Worm (Caenorhabditis elegans) whole organism, L4 larva: ENCODE results near the gene rpl-21.

Source experiments
- F10B5.3 ChIP-seq: sonication (generic microtip); optimal IDR thresholded peaks from 2 replicates; lab custom pipeline; 2016; ENCODE audit warnings: mild to moderate bottlenecking, missing genetic modification characterization, missing compliant biosample characterization
- F37D6.2 ChIP-seq: sonication (generic microtip); optimal IDR thresholded peaks from 2 replicates; lab custom pipeline; 2016; ENCODE audit warnings: mild to moderate bottlenecking, missing genetic modification characterization, missing compliant biosample characterization
- R02D3.7 ChIP-seq: fragments of 150-350 bp; sonication (generic microtip); optimal IDR thresholded peaks from 3 replicates; lab custom pipeline; 2014; ENCODE audit warnings: missing biosample characterization, missing genetic modification characterization
- Y48G9A.11 ChIP-seq: fragments of 200-800 bp; sonication (Bioruptor generic); IDR thresholded peaks from 2 replicates; pipeline ENCODE4 v1.3.6; 2022; ENCODE audit warnings: missing genetic modification reagents, missing genetic modification characterization, missing compliant biosample characterization
- Y75B8A.6 ChIP-seq: fragments of 200-800 bp; sonication (Bioruptor generic); IDR thresholded peaks from 2 replicates; pipeline ENCODE4 v1.3.6; 2022; ENCODE audit warnings: missing genetic modification reagents, missing genetic modification characterization, missing compliant biosample characterization
- ZK337.2 ChIP-seq: fragments of 200-800 bp; sonication (Bioruptor generic); IDR thresholded peaks from 2 replicates; pipeline ENCODE4 v1.3.6; 2022; ENCODE audit warnings: missing genetic modification reagents, missing genetic modification characterization, missing compliant biosample characterization
- arid-1 ChIP-seq: fragments of 200-800 bp; sonication (Bioruptor generic); conservative IDR thresholded peaks from 2 replicates; pipeline ENCODE4 v1.3.6; 2022; ENCODE audit warnings: missing genetic modification reagents, missing genetic modification characterization, missing compliant biosample characterization
- attf-4 ChIP-seq: sonication (generic microtip); optimal IDR thresholded peaks from 3 replicates; lab custom pipeline; 2017; ENCODE audit warnings: missing biosample characterization, missing genetic modification characterization
- ceh-20 ChIP-seq: fragments of 200-800 bp; sonication (Bioruptor generic); IDR thresholded peaks from 2 replicates; pipeline ENCODE4 v1.3.6; 2022; ENCODE audit warnings: missing genetic modification reagents, missing genetic modification characterization, missing compliant biosample characterization
- ceh-28 ChIP-seq: fragments of 150-350 bp; optimal IDR thresholded peaks from 2 replicates; lab custom pipeline; 2014; ENCODE audit warnings: missing biosample characterization, missing genetic modification reagents, missing genetic modification characterization
- ceh-32 ChIP-seq: sonication (generic microtip); optimal IDR thresholded peaks from 2 replicates; lab custom pipeline; 2016; ENCODE audit warnings: mild to moderate bottlenecking, missing genetic modification characterization, missing compliant biosample characterization; ENCODE audit not compliant: poor library complexity
- ceh-44 ChIP-seq: fragments of 200-800 bp; sonication (Bioruptor generic); IDR thresholded peaks from 2 replicates; pipeline ENCODE4 v1.3.6; 2022; ENCODE audit warnings: missing genetic modification reagents, missing genetic modification characterization, missing compliant biosample characterization
- ceh-62 ChIP-seq: sonication (generic microtip); optimal IDR thresholded peaks from 2 replicates; lab custom pipeline; 2017; ENCODE audit warnings: missing biosample characterization, missing genetic modification characterization
- ceh-82 ChIP-seq: sonication (generic microtip); optimal IDR thresholded peaks from 2 replicates; lab custom pipeline; 2017; ENCODE audit warnings: missing biosample characterization, missing genetic modification characterization
- cey-2 ChIP-seq: sonication (generic microtip); optimal IDR thresholded peaks from 3 replicates; lab custom pipeline; 2017; ENCODE audit warnings: missing genetic modification characterization, mild to moderate bottlenecking, missing compliant biosample characterization, antibody characterized with exemption, borderline replicate concordance; ENCODE audit not compliant: insufficient read depth
- daf-12 ChIP-seq: fragments of 150-350 bp; optimal IDR thresholded peaks from 2 replicates; lab custom pipeline; 2014; ENCODE audit warnings: missing biosample characterization, missing genetic modification reagents, missing genetic modification characterization
- daf-19 ChIP-seq: fragments of 200-800 bp; sonication (Bioruptor generic); conservative IDR thresholded peaks from 2 replicates; pipeline ENCODE4 v1.3.6; 2022; ENCODE audit warnings: missing genetic modification characterization, missing compliant biosample characterization
- daf-8 ChIP-seq: fragments of 200-800 bp; sonication (Bioruptor generic); IDR thresholded peaks from 2 replicates; pipeline ENCODE4 v1.3.6; 2022; ENCODE audit warnings: missing genetic modification characterization, missing compliant biosample characterization
- dmd-6 ChIP-seq: fragments of 200-800 bp; sonication (Bioruptor generic); IDR thresholded peaks from 2 replicates; pipeline ENCODE4 v1.3.6; 2022; ENCODE audit warnings: missing genetic modification reagents, missing genetic modification characterization, missing compliant biosample characterization
- dpl-1 ChIP-seq: fragments of 150-350 bp; optimal IDR thresholded peaks from 2 replicates; lab custom pipeline; 2014; ENCODE audit warnings: missing biosample characterization, missing genetic modification reagents, missing genetic modification characterization
- duxl-1 ChIP-seq: sonication (generic microtip); optimal IDR thresholded peaks from 2 replicates; lab custom pipeline; 2016; ENCODE audit warnings: mild to moderate bottlenecking, missing genetic modification characterization, moderate library complexity, missing compliant biosample characterization; ENCODE audit not compliant: poor library complexity
- lin-1 ChIP-seq: fragments of 200-800 bp; sonication (Bioruptor generic); IDR thresholded peaks from 2 replicates; pipeline ENCODE4 v1.3.6; 2022; ENCODE audit warnings: missing genetic modification reagents, missing genetic modification characterization, missing compliant biosample characterization
- lin-13 ChIP-seq: fragments of 150-350 bp; optimal IDR thresholded peaks from 2 replicates; lab custom pipeline; 2014; ENCODE audit warnings: missing biosample characterization, missing genetic modification reagents, missing genetic modification characterization
- lin-29 ChIP-seq: fragments of 200-800 bp; sonication (Bioruptor generic); IDR thresholded peaks from 2 replicates; pipeline ENCODE4 v1.3.6; 2022; ENCODE audit warnings: missing genetic modification reagents, missing genetic modification characterization, missing compliant biosample characterization
- lsy-2 ChIP-seq, 2 experiments: fragments of 150-350 bp in 1 of 2; sonication (generic microtip) in 1 of 2; optimal IDR thresholded peaks; 2 replicates each; lab custom pipeline; 2014 to 2017; ENCODE audit warnings: missing biosample characterization in 2 of 2, missing genetic modification characterization in 2 of 2
- madf-5 ChIP-seq, 2 experiments: fragments of 200-800 bp; sonication (Bioruptor generic); IDR thresholded peaks; 2 replicates each; pipeline ENCODE4 v1.3.6; 2022; ENCODE audit warnings: missing compliant biosample characterization in 2 of 2, missing genetic modification characterization in 2 of 2
- mdl-1 ChIP-seq, 2 experiments: fragments of 150-350 bp in 1 of 2; sonication (generic microtip) in 1 of 2; optimal IDR thresholded peaks; 2 replicates each; lab custom pipeline; 2014 to 2017; ENCODE audit warnings: missing biosample characterization in 2 of 2, missing genetic modification characterization in 2 of 2
- mep-1 ChIP-seq: fragments of 150-350 bp; sonication (generic microtip); optimal IDR thresholded peaks from 3 replicates; lab custom pipeline; 2014; ENCODE audit warnings: missing biosample characterization, missing genetic modification characterization
- nhr-111 ChIP-seq: fragments of 200-800 bp; sonication (Bioruptor generic); optimal IDR thresholded peaks from 2 replicates; lab custom pipeline; 2018; ENCODE audit warnings: mild to moderate bottlenecking, missing genetic modification characterization, missing compliant biosample characterization
- nhr-42 ChIP-seq: fragments of 200-800 bp; sonication (Bioruptor generic); IDR thresholded peaks from 2 replicates; pipeline ENCODE4 v1.3.6; 2022; ENCODE audit warnings: missing genetic modification characterization, missing compliant biosample characterization
- nhr-48 ChIP-seq: sonication (generic microtip); optimal IDR thresholded peaks from 2 replicates; lab custom pipeline; 2016; ENCODE audit warnings: mild to moderate bottlenecking, missing genetic modification characterization, missing compliant biosample characterization
- nhr-76 ChIP-seq: fragments of 150-350 bp; optimal IDR thresholded peaks from 2 replicates; lab custom pipeline; 2014; ENCODE audit warnings: missing biosample characterization, missing genetic modification characterization
- nhr-77 ChIP-seq: fragments of 150-350 bp; optimal IDR thresholded peaks from 2 replicates; lab custom pipeline; 2014; ENCODE audit warnings: missing biosample characterization, missing genetic modification characterization
- php-3 ChIP-seq: fragments of 200-800 bp; sonication (Bioruptor generic); IDR thresholded peaks from 2 replicates; pipeline ENCODE4 v1.3.6; 2022; ENCODE audit warnings: missing genetic modification reagents, missing genetic modification characterization, missing compliant biosample characterization
- saeg-2 ChIP-seq: fragments of 200-800 bp; sonication (Bioruptor generic); IDR thresholded peaks from 2 replicates; pipeline ENCODE4 v1.3.6; 2022; ENCODE audit warnings: missing genetic modification reagents, missing genetic modification characterization, missing compliant biosample characterization
- sdz-12 ChIP-seq: fragments of 200-800 bp; sonication (Bioruptor generic); optimal IDR thresholded peaks from 2 replicates; lab custom pipeline; 2018; ENCODE audit warnings: mild to moderate bottlenecking, missing genetic modification characterization, missing compliant biosample characterization
- snpc-1.2 ChIP-seq: fragments of 200-800 bp; sonication (Bioruptor generic); IDR thresholded peaks from 2 replicates; pipeline ENCODE4 v1.3.6; 2022; ENCODE audit warnings: missing genetic modification reagents, missing genetic modification characterization, missing compliant biosample characterization
- spr-1 ChIP-seq: sonication (generic microtip); optimal IDR thresholded peaks from 2 replicates; lab custom pipeline; 2016; ENCODE audit warnings: mild to moderate bottlenecking, missing genetic modification characterization, missing compliant biosample characterization
- spr-3 ChIP-seq: fragments of 200-800 bp; sonication (Bioruptor generic); optimal IDR thresholded peaks from 2 replicates; lab custom pipeline; 2018; ENCODE audit warnings: mild to moderate bottlenecking, missing genetic modification characterization, missing compliant biosample characterization
- tag-97 ChIP-seq: fragments of 200-800 bp; sonication (Bioruptor generic); IDR thresholded peaks from 2 replicates; pipeline ENCODE4 v1.3.6; 2022; ENCODE audit warnings: missing genetic modification characterization, missing compliant biosample characterization
- tra-1 ChIP-seq: fragments of 200-800 bp; sonication (Bioruptor generic); IDR thresholded peaks from 2 replicates; pipeline ENCODE4 v1.3.6; 2022; ENCODE audit warnings: missing genetic modification reagents, missing genetic modification characterization, missing compliant biosample characterization
- unc-130 ChIP-seq: sonication (generic microtip); optimal IDR thresholded peaks from 2 replicates; lab custom pipeline; 2016; ENCODE audit warnings: missing genetic modification reagents, missing genetic modification characterization, missing compliant biosample characterization
- unc-62 ChIP-seq, 3 experiments: fragments of 150-350 bp in 1 of 3; sonication (generic microtip); optimal IDR thresholded peaks in 2 of 3; peaks in 1 of 3; 1 replicate in 1 of 3; 2 replicates in 2 of 3; lab custom pipeline; 2014 to 2017; ENCODE audit warnings: missing biosample characterization in 3 of 3, missing genetic modification characterization in 3 of 3, missing genetic modification reagents in 3 of 3, missing genotype in 1 of 3
- vab-7 ChIP-seq: fragments of 200-800 bp; sonication (Bioruptor generic); IDR thresholded peaks from 2 replicates; pipeline ENCODE4 v1.3.6; 2022; ENCODE audit warnings: missing genetic modification reagents, missing genetic modification characterization, missing compliant biosample characterization
- zag-1 ChIP-seq: fragments of 150-350 bp; optimal IDR thresholded peaks from 2 replicates; lab custom pipeline; 2014; ENCODE audit warnings: missing biosample characterization, missing genetic modification characterization
- zfp-2 ChIP-seq: sonication (generic microtip); optimal IDR thresholded peaks from 2 replicates; lab custom pipeline; 2016; ENCODE audit warnings: mild to moderate bottlenecking, missing genetic modification characterization, missing compliant biosample characterization
- zfp-3 ChIP-seq: fragments of 200-800 bp; sonication (Bioruptor generic); conservative IDR thresholded peaks from 2 replicates; pipeline ENCODE4 v1.3.6; 2022; ENCODE audit warnings: missing genetic modification reagents, missing genetic modification characterization, missing compliant biosample characterization
- zip-11 ChIP-seq: fragments of 200-800 bp; sonication (Bioruptor generic); IDR thresholded peaks from 2 replicates; pipeline ENCODE4 v1.3.6; 2022; ENCODE audit warnings: missing genetic modification characterization, missing compliant biosample characterization
- zip-2 ChIP-seq: fragments of 150-350 bp; optimal IDR thresholded peaks from 2 replicates; lab custom pipeline; 2014; ENCODE audit warnings: missing biosample characterization, missing genetic modification characterization
- ztf-7 ChIP-seq: fragments of 150-350 bp; optimal IDR thresholded peaks from 2 replicates; lab custom pipeline; 2014; ENCODE audit warnings: missing biosample characterization, missing genetic modification characterization

The rpl-21 gene

DNA sequence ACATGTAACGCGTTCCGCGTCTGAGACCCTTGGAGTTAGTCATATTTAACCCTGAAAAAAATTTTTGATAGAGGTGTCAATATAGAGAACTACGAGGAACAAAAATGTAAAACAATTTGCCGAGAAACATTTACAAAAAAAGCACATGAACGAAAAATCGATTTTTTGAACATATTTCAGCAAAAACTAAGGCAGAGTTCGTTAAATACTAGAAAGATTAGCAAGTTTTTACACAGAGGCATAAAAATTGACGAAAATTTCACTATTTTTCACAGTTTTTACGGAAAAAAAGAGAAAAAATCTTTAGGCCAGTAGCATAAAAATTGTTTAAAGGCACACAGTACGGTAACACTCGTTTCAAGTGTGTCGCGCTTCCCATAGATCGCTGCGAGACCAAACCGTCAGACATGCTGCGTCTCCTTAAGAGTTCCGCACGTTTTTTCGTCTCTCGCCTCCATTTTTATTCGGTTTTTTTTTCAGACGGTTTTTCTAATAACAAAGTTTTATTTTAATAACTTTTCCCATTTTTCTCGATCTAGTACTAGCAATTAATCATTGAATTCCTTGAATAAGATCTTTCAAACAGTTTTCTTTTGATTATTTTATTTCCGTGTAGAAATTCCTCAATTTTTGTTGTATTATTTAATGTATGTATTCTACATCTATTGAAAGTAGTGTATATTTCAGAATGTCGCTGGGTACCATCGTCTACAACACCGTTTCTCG lies at the start of gene rpl-21, which contains the start of gene C14B9.10 (continued):
- peak; percentile 24 for TF ChIP-seq ztf-7
- TF ChIP-seq unc-130 (GFP tag; lab: Kevin White, UChicago) = peak; percentile 84
- peak; percentile 95 to 99 for TF ChIP-seq lsy-2 (tag; optimal IDR thresholded peaks at IDR 0.05; lab: Kevin White, UChicago)
- no peak for TF ChIP-seq cey-2
- no peak for TF ChIP-seq php-3
- TF ChIP-seq unc-62 (GFP tag; optimal IDR thresholded peaks at IDR 0.05 in 1 of 2; lab: Kevin White, UChicago) = peak in 1 of 2 experiments; percentile 1
- no peak for TF ChIP-seq unc-62 (tag; optimal IDR thresholded peaks at IDR 0.05; lab: Kevin White, UChicago)
- TF ChIP-seq zfp-2 = peak; percentile 18
- no peak for TF ChIP-seq zfp-3 (GFP tag; lab: Robert Waterston, UW)
- no peak for TF ChIP-seq ZK337.2
- peak; percentile 83 for TF ChIP-seq mep-1 (tag; lab: Kevin White, UChicago)
- peak; percentile 78 for TF ChIP-seq dpl-1 (GFP tag; lab: Kevin White, UChicago)
- TF ChIP-seq Y48G9A.11 (GFP tag; lab: Robert Waterston, UW) = peak; percentile 61; the same call in 1 of the 2 replicates
- no peak for TF ChIP-seq tra-1
- TF ChIP-seq nhr-77 (tag; lab: Kevin White, UChicago) = peak; percentile 38
- no peak for TF ChIP-seq madf-5 (GFP tag; IDR thresholded peaks at IDR 0.05; lab: Robert Waterston, UW)
- no peak for TF ChIP-seq R02D3.7
- TF ChIP-seq ceh-20 (GFP tag; lab: Robert Waterston, UW) = no peak
- no peak for TF ChIP-seq saeg-2 (GFP tag; lab: Robert Waterston, UW)
- no peak for TF ChIP-seq F37D6.2 (tag; lab: Kevin White, UChicago)
- TF ChIP-seq ceh-32 (tag; lab: Kevin White, UChicago) = no peak
- TF ChIP-seq sdz-12 = no peak
- peak; percentile 87 for TF ChIP-seq arid-1
- TF ChIP-seq lin-13 (GFP tag; lab: Kevin White, UChicago) = peak; percentile 46
- TF ChIP-seq zip-2 (tag; lab: Kevin White, UChicago) = no peak
- no peak for TF ChIP-seq daf-19 (GFP tag; lab: Robert Waterston, UW)
- TF ChIP-seq mdl-1 (tag; optimal IDR thresholded peaks at IDR 0.05; lab: Kevin White, UChicago) = peak in 1 of 2 experiments; percentile 45
- TF ChIP-seq F10B5.3 = no peak
- TF ChIP-seq daf-8 (GFP tag; lab: Robert Waterston, UW) = no peak
- TF ChIP-seq spr-3 = no peak
- no peak for TF ChIP-seq ceh-28 (tag; lab: Kevin White, UChicago)
- peak; percentile 57; the same call in 1 of the 2 replicates for TF ChIP-seq snpc-1.2
- TF ChIP-seq nhr-48 = peak; percentile 36
- peak; percentile 37 for TF ChIP-seq spr-1 (tag; lab: Kevin White, UChicago)
- TF ChIP-seq lin-29 (GFP tag; lab: Robert Waterston, UW) = no peak
- no peak for TF ChIP-seq vab-7 (GFP tag; lab: Robert Waterston, UW)
- TF ChIP-seq nhr-111 (GFP tag; lab: Kevin White, UChicago) = no peak
- TF ChIP-seq nhr-42 = no peak
- TF ChIP-seq ceh-62 (tag; lab: Kevin White, UChicago) = no peak
- TF ChIP-seq daf-12 (tag; lab: Kevin White, UChicago) = no peak
- TF ChIP-seq dmd-6 = peak; percentile 37; the same call in 1 of the 2 replicates
- TF ChIP-seq Y75B8A.6 (GFP tag; lab: Robert Waterston, UW) = no peak
- no peak for TF ChIP-seq ceh-44 (GFP tag; lab: Robert Waterston, UW)
- peak; percentile 1 for TF ChIP-seq duxl-1 (tag; lab: Kevin White, UChicago)
- peak; percentile 3 for TF ChIP-seq zag-1 (tag; lab: Kevin White, UChicago)
- TF ChIP-seq ceh-82 (tag; lab: Kevin White, UChicago) = no peak
- no peak for TF ChIP-seq nhr-76 (tag; lab: Kevin White, UChicago)
- no peak for TF ChIP-seq attf-4 (tag; lab: Kevin White, UChicago)
- TF ChIP-seq lin-1 = 0 out of 2 replicates have a peak, but pooled peaks have one; percentile 27
- TF ChIP-seq tag-97 (GFP tag; lab: Robert Waterston, UW) = no peak
- no peak for TF ChIP-seq zip-11 (GFP tag; lab: Robert Waterston, UW)
